Worm (Caenorhabditis elegans): ENCODE results near the gene cylc-1.

ce11 chrIV:5266474-5266873 lies 40.9 kb upstream of the cylc-1 start, which contains the start of gene F36H12.5:
- TF ChIP-seq pes-1 (GFP tag; IDR thresholded peaks at IDR 0.05) = no peak
- TF ChIP-seq sea-1 (GFP tag; conservative IDR thresholded peaks at IDR 0.05) = no peak
- TF ChIP-seq aly-1 (tag; optimal IDR thresholded peaks at IDR 0.05) = no peak
- no peak for TF ChIP-seq ama-1 (optimal IDR thresholded peaks at IDR 0.05)
- TF ChIP-seq F13C5.2 (tag; optimal IDR thresholded peaks at IDR 0.05) = no peak
- no peak for TF ChIP-seq ets-7 (tag; optimal IDR thresholded peaks at IDR 0.05)
